Worm (Caenorhabditis elegans) whole organism, young adult: Measurements from ENCODE around the gene C56A3.8.

Experiments used
- B0035.1 ChIP-seq: sonication (generic microtip); optimal IDR thresholded peaks from 2 replicates; lab custom pipeline; 2016; ENCODE audit warnings: missing genetic modification characterization, mild to moderate bottlenecking, missing compliant biosample characterization, missing genotype, missing genetic modification reagents
- D2030.7 ChIP-seq: fragments of 200-800 bp; sonication (Bioruptor generic); IDR thresholded peaks from 2 replicates; pipeline ENCODE4 v1.3.6; 2022; ENCODE audit warnings: missing genetic modification reagents, missing genetic modification characterization, missing compliant biosample characterization
- ama-1 ChIP-seq, 3 experiments: fragments of 150-350 bp in 1 of 3; sonication (generic microtip) in 2 of 3; optimal IDR thresholded peaks; 2 replicates each; lab custom pipeline; 2014 to 2018; ENCODE audit warnings: missing biosample characterization in 2 of 3, missing genetic modification characterization in 2 of 3, missing genetic modification reagents in 2 of 3
- ceh-100 ChIP-seq: fragments of 200-800 bp; sonication (Bioruptor generic); IDR thresholded peaks from 2 replicates; pipeline ENCODE4 v1.3.6; 2022; ENCODE audit warnings: missing genetic modification reagents, missing genetic modification characterization, missing compliant biosample characterization
- dpff-1 ChIP-seq: sonication (generic microtip); optimal IDR thresholded peaks from 2 replicates; lab custom pipeline; 2017; ENCODE audit warnings: mild to moderate bottlenecking, missing genetic modification characterization, missing compliant biosample characterization
- egl-44 ChIP-seq: fragments of 200-800 bp; sonication (Bioruptor generic); IDR thresholded peaks from 2 replicates; pipeline ENCODE4 v1.3.6; 2022; ENCODE audit warnings: missing genetic modification reagents, missing genetic modification characterization, missing compliant biosample characterization
- him-1 ChIP-seq: sonication (generic microtip); optimal IDR thresholded peaks from 2 replicates; lab custom pipeline; 2016; ENCODE audit warnings: missing genotype, missing genetic modification reagents, missing genetic modification characterization, missing compliant biosample characterization
- hmg-20 ChIP-seq: fragments of 200-800 bp; sonication (Bioruptor generic); IDR thresholded peaks from 2 replicates; pipeline ENCODE4 v1.3.6; 2022; ENCODE audit warnings: missing genetic modification reagents, missing genetic modification characterization, missing compliant biosample characterization
- mes-4 ChIP-seq: sonication (generic microtip); optimal IDR thresholded peaks from 2 replicates; lab custom pipeline; 2016; ENCODE audit warnings: missing genotype, missing genetic modification characterization, missing compliant biosample characterization
- nfya-1 ChIP-seq: sonication (generic microtip); optimal IDR thresholded peaks from 2 replicates; lab custom pipeline; 2017; ENCODE audit warnings: antibody characterized with exemption, missing compliant biosample characterization, missing genetic modification characterization, borderline replicate concordance; ENCODE audit not compliant: insufficient read depth
- snpc-4 ChIP-seq, 5 experiments: fragments of 150-350 bp in 1 of 5; sonication (generic microtip) in 4 of 5; optimal IDR thresholded peaks; 2 replicates each; lab custom pipeline; 2014 to 2018; ENCODE audit warnings: missing genetic modification characterization in 5 of 5, missing biosample characterization in 3 of 5, antibody characterized with exemption in 2 of 5, mild to moderate bottlenecking in 2 of 5, missing compliant biosample characterization in 2 of 5, missing genotype in 2 of 5, moderate library complexity in 2 of 5, missing genetic modification reagents in 1 of 5
- unc-130 ChIP-seq: sonication (generic microtip); optimal IDR thresholded peaks from 2 replicates; lab custom pipeline; 2016; ENCODE audit warnings: missing genetic modification reagents, missing genetic modification characterization, missing compliant biosample characterization

DNA sequence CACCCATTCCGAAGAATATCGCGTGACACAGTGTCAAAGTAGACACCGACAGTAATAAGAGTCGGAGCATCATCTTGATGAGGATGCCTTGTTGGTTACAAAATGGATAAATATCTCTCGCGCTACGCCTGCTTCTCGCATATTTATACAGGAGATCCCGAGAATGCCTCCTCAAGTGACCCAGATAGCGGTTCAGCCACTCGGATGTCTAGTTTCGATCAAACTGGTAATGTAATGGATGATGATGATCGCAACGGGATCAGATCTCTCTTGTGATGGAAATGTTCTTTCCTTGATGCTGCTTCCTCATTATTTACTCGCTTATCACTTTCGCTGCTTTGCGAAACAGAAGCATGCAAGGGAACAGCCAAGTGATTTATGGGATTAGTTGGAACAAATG is 3.8 kb downstream of the C56A3.8 start, which contains the start of gene grl-17:
- TF ChIP-seq mes-4 (no peak), D2030.7 (GFP tag; lab: Robert Waterston, UW) (no peak), ceh-100 (no peak), dpff-1 (tag; lab: Kevin White, UChicago) (no peak), him-1 (tag; lab: Kevin White, UChicago) (no peak), hmg-20 (GFP tag; lab: Robert Waterston, UW) (no peak), egl-44 (GFP tag; lab: Robert Waterston, UW) (no peak), unc-130 (no peak), snpc-4 (GFP tag; optimal IDR thresholded peaks at IDR 0.05; lab: Kevin White, UChicago) (no peak), snpc-4 (tag; optimal IDR thresholded peaks at IDR 0.05; lab: Kevin White, UChicago) (no peak), nfya-1 (tag; lab: Kevin White, UChicago) (no peak), B0035.1 (tag; lab: Kevin White, UChicago) (no peak), ama-1 (optimal IDR thresholded peaks at IDR 0.05; lab: Kevin White, UChicago) (no peak), ama-1 (GFP tag; optimal IDR thresholded peaks at IDR 0.05; lab: Kevin White, UChicago) (no peak)
